Worm (Caenorhabditis elegans): ENCODE results near the gene srw-138.

- no peak for TF ChIP-seq ama-1 (optimal IDR thresholded peaks at IDR 0.05)
- TF ChIP-seq sea-1 (GFP tag; conservative IDR thresholded peaks at IDR 0.05): no peak
- TF ChIP-seq flt-1 (GFP tag; IDR thresholded peaks at IDR 0.05): no peak
- TF ChIP-seq ets-7 (tag; optimal IDR thresholded peaks at IDR 0.05): no peak
- no peak for TF ChIP-seq hmg-4 (GFP tag; optimal IDR thresholded peaks at IDR 0.05)
- no peak for TF ChIP-seq ceh-13 (GFP tag; optimal IDR thresholded peaks at IDR 0.05)
These were observed 13.4 kb upstream of the srw-138 start, which contains the start of gene srw-124 for ce11 chrV:2976287-2976686.

Data from whole organism, early embryonic.